Fruit fly (Drosophila melanogaster) whole organism: ENCODE data around the gene CG3430.

Experiments
- CG8478 ChIP-seq: fragments of >200 bp; optimal IDR thresholded peaks from 2 replicates; lab custom pipeline; 2018; ENCODE audit warnings: inconsistent platforms
- Dll ChIP-seq: fragments of >200 bp; optimal IDR thresholded peaks from 2 replicates; lab custom pipeline; 2017
- EcR ChIP-seq, 2 experiments: fragments of >200 bp; optimal IDR thresholded peaks; 2 replicates each; lab custom pipeline; 2017; ENCODE audit warnings: missing biosample characterization in 2 of 2, missing genetic modification characterization in 2 of 2, missing genetic modification reagents in 2 of 2
- pan ChIP-seq: fragments of >200 bp; optimal IDR thresholded peaks from 2 replicates; lab custom pipeline; 2017
- psq ChIP-seq: fragments of >200 bp; optimal IDR thresholded peaks from 2 replicates; lab custom pipeline; 2017
- usp ChIP-seq: fragments of >200 bp; optimal IDR thresholded peaks from 2 replicates; lab custom pipeline; 2017; ENCODE audit warnings: missing biosample characterization, missing genetic modification characterization, mixed read lengths

Gene CG3430

dm6 chr2L:6967422-6968012 is 10.7 kb downstream of the CG3430 start, which contains the start of gene Sumo:
Sumo (minus strand) TSS chr2L:6967644.
- TF ChIP-seq Dll (no peak), psq (lab: Kevin White, UChicago) (no peak), EcR (GFP tag; optimal IDR thresholded peaks at IDR 0.05; lab: Kevin White, UChicago) (no peak), pan (lab: Kevin White, UChicago) (no peak), CG8478 (lab: Kevin White, UChicago) (no peak), usp (GFP tag; lab: Kevin White, UChicago) (no peak)

DNA sequence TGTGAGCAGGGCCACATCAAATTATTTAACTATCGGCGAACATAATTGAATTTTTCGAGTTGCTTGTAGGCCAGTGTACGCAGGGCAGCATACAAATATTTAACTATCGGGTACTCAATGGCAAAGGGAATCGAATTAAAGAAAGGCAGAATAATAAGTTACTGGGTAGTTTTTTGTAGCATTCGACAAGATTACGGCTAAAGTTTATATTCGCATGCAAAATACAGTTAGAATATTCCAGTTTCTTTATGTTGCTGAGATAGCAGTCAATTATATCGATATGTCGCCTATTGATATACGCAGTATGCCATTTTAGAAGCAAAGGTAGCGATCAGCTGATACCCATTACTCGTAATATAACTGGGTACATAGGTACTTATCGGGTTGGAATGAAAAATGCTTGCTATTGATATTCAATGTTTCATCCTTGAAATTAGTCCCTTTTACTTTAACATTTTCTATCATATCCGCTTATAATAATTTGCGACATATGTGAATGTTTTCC is 11.3 kb downstream of the CG3430 start:
- TF ChIP-seq pan (lab: Kevin White, UChicago) (peak; percentile 89), EcR (GFP tag; optimal IDR thresholded peaks at IDR 0.05; lab: Kevin White, UChicago) (no peak)

DNA sequence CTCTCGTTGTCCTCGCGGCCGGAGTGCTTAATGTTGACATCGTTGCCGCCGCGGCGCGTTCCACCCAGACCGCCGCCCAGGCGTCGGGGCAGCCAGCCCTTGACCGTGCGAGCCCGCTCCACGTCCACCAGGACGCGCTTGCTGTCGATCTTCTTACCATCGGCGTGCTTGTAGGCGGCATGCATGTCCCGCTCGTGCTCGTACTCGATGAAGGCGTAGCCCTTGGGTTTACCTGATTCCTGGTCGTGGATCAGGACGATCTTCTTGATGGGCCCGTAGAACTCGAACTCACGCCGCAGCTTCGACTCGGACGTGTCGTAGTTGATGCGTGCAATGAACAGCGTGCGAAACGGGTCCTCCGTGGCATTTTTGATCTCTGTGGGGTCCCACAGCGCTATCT is 14.0 kb downstream of the CG3430 start:
- no peak for TF ChIP-seq pan (lab: Kevin White, UChicago)
- no peak for TF ChIP-seq usp (GFP tag; lab: Kevin White, UChicago)
- TF ChIP-seq psq (lab: Kevin White, UChicago), result no peak
- no peak for TF ChIP-seq EcR (GFP tag; optimal IDR thresholded peaks at IDR 0.05; lab: Kevin White, UChicago)
- TF ChIP-seq CG8478 (lab: Kevin White, UChicago), result no peak

dm6 chr2L:6971597-6972036 is 14.8 kb downstream of the CG3430 start, which contains the start of gene snRNP-U1-70K:
snRNP-U1-70K (minus strand) TSS chr2L:6971737.
- TF ChIP-seq pan (lab: Kevin White, UChicago) (no peak), CG8478 (lab: Kevin White, UChicago) (no peak), Dll (no peak), psq (lab: Kevin White, UChicago) (no peak), usp (GFP tag; lab: Kevin White, UChicago) (no peak), EcR (GFP tag; optimal IDR thresholded peaks at IDR 0.05; lab: Kevin White, UChicago) (no peak)

dm6 chr2L:6991085-6991484 is 34.3 kb downstream of the CG3430 start:
- TF ChIP-seq EcR (GFP tag; optimal IDR thresholded peaks at IDR 0.05; lab: Kevin White, UChicago) (no peak), pan (lab: Kevin White, UChicago) (no peak), CG8478 (lab: Kevin White, UChicago) (no peak), psq (lab: Kevin White, UChicago) (no peak), Dll (no peak), usp (GFP tag; lab: Kevin White, UChicago) (no peak)

DNA sequence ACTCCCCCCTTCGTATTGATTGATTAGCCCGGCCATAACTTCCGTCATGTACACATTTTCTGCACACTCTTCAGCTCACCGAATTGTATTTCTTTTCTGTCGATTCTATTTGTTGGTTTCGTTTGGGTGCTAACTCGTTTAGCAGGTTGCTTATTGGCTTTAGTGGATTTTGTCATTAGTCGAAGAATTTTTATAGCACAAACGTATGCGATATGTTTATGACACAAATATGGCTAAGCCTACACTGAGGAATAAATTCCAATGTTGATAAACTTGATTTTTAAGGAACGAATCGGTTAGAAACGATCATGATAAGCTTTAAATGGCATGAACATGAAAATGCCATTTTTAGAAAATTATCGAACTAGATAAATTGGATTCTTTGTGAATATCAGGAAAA is 41.9 kb downstream of the CG3430 start:
- TF ChIP-seq CG8478 (lab: Kevin White, UChicago) (no peak), Dll (no peak), EcR (GFP tag; optimal IDR thresholded peaks at IDR 0.05; lab: Kevin White, UChicago) (no peak), psq (lab: Kevin White, UChicago) (no peak), usp (GFP tag; lab: Kevin White, UChicago) (no peak), pan (lab: Kevin White, UChicago) (no peak)

DNA sequence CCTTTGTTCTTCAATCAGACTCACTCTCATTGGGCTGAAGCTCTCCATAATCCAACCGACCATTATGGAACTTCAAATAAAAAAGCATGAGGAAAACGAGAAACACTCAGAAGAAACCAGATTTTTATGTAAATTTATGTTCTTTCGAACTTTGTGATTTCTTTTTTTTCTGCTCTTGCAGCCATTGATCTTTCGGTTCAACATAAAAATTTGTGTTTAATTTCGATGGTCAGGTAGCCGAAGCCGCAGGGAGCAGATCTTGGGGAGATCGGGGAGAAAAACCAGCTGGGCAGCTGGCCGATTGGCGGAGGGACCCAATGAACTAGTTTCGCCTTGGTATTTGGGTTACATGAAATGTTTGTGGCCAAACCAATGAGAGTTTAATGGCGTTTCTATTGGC is 47.5 kb downstream of the CG3430 start:
- no peak for TF ChIP-seq EcR (GFP tag; optimal IDR thresholded peaks at IDR 0.05; lab: Kevin White, UChicago)

dm6 chr2L:7005489-7005888 is 48.7 kb downstream of the CG3430 start:
- TF ChIP-seq psq (lab: Kevin White, UChicago) (no peak), EcR (GFP tag; optimal IDR thresholded peaks at IDR 0.05; lab: Kevin White, UChicago) (no peak), usp (GFP tag; lab: Kevin White, UChicago) (no peak), CG8478 (lab: Kevin White, UChicago) (no peak), Dll (no peak), pan (lab: Kevin White, UChicago) (no peak)

DNA sequence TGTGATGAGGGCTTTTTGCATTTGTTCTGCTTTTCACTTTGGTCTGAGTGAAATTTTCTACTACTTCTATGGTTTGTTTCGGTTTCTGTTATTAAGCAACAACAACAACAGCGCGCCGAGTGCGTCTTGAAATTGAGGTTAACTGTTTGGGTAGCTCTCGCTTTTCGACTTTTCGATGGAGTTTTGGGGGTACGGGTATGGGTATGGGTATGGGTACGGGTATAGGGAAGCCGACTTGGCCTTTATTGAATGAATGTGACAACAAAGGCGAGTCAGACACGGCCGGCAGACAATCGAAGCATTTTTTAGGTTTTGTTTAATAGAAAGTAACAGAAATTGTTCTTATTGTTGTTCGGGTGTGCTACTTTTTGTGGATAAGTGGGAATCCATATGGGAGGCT is 50.8 kb downstream of the CG3430 start:
- TF ChIP-seq pan (lab: Kevin White, UChicago) (no peak), usp (GFP tag; lab: Kevin White, UChicago) (no peak), Dll (no peak), EcR (GFP tag; optimal IDR thresholded peaks at IDR 0.05; lab: Kevin White, UChicago) (no peak), psq (lab: Kevin White, UChicago) (no peak), CG8478 (lab: Kevin White, UChicago) (no peak)
